Fruit fly (Drosophila melanogaster) whole organism, embryonic: ENCODE data around the gene CG31431.

ENCODE experiments used
- ATbp ChIP-seq: fragments of 200-800 bp; sonication (Bioruptor generic); optimal IDR thresholded peaks from 2 replicates; lab custom pipeline; 2017; ENCODE audit warnings: missing biosample characterization, mild to moderate bottlenecking, missing genetic modification characterization, missing genetic modification reagents
- Adf1 ChIP-seq: fragments of 200-800 bp; sonication (Bioruptor generic); IDR thresholded peaks from 2 replicates; pipeline ENCODE4 v1.3.6; 2022; ENCODE audit warnings: missing biosample characterization, missing genetic modification characterization
- BtbVII ChIP-seq: fragments of 200-800 bp; sonication (Bioruptor generic); optimal IDR thresholded peaks from 3 replicates; lab custom pipeline; 2017; ENCODE audit warnings: missing biosample characterization, mild to moderate bottlenecking, missing genetic modification characterization
- CG11398 ChIP-seq: fragments of 200-800 bp; sonication (Bioruptor generic); optimal IDR thresholded peaks from 2 replicates; lab custom pipeline; 2016; ENCODE audit warnings: missing biosample characterization, missing genetic modification characterization
- CG11456 ChIP-seq: fragments of 200-800 bp; sonication (Bioruptor generic); IDR thresholded peaks from 3 replicates; pipeline ENCODE4 v1.3.6; 2022; ENCODE audit warnings: missing biosample characterization, missing genetic modification characterization
- CG12391 ChIP-seq: fragments of 200-800 bp; sonication (Bioruptor generic); optimal IDR thresholded peaks from 3 replicates; lab custom pipeline; 2018; ENCODE audit warnings: missing biosample characterization, mild to moderate bottlenecking, missing genetic modification characterization, moderate library complexity
- CG13424 ChIP-seq: fragments of 200-800 bp; sonication (Bioruptor generic); optimal IDR thresholded peaks from 2 replicates; lab custom pipeline; 2019; ENCODE audit warnings: missing biosample characterization, mild to moderate bottlenecking, missing genetic modification characterization, moderate library complexity
- CG14667 ChIP-seq: fragments of 200-800 bp; sonication (Bioruptor generic); IDR thresholded peaks from 2 replicates; pipeline ENCODE4 v1.3.6; 2022; ENCODE audit warnings: missing biosample characterization, missing genetic modification characterization
- CG14710 ChIP-seq: fragments of 200-800 bp; sonication (Bioruptor generic); optimal IDR thresholded peaks from 3 replicates; lab custom pipeline; 2019; ENCODE audit warnings: missing biosample characterization, mild to moderate bottlenecking, missing genetic modification characterization, moderate library complexity
- CG15514 ChIP-seq: fragments of 200-800 bp; sonication (Bioruptor generic); optimal IDR thresholded peaks from 3 replicates; lab custom pipeline; 2017; ENCODE audit warnings: missing biosample characterization, missing genetic modification characterization, mild to moderate bottlenecking, moderate library complexity, missing genetic modification reagents
- CG1602 ChIP-seq: fragments of 200-800 bp; sonication (Bioruptor generic); optimal IDR thresholded peaks from 3 replicates; lab custom pipeline; 2016; ENCODE audit warnings: missing biosample characterization, missing genetic modification characterization
- CG2116 ChIP-seq: fragments of 200-800 bp; sonication (Bioruptor generic); optimal IDR thresholded peaks from 3 replicates; lab custom pipeline; 2018; ENCODE audit warnings: missing biosample characterization, mild to moderate bottlenecking, missing genetic modification characterization
- CG2712 ChIP-seq: fragments of 200-800 bp; optimal IDR thresholded peaks from 3 replicates; lab custom pipeline; 2019; ENCODE audit warnings: missing biosample characterization, mild to moderate bottlenecking, missing genetic modification characterization, moderate library complexity
- CG31441 ChIP-seq: fragments of 200-800 bp; sonication (Bioruptor generic); IDR thresholded peaks from 2 replicates; pipeline ENCODE4 v1.3.6; 2022; ENCODE audit warnings: missing biosample characterization, missing genetic modification characterization
- CG33213 ChIP-seq: fragments of 200-800 bp; sonication (Bioruptor generic); optimal IDR thresholded peaks from 3 replicates; lab custom pipeline; 2016; ENCODE audit warnings: missing biosample characterization, missing genetic modification characterization
- CG4360 ChIP-seq: fragments of 200-800 bp; sonication (Bioruptor generic); IDR thresholded peaks from 2 replicates; pipeline ENCODE4 v1.3.6; 2022; ENCODE audit warnings: missing biosample characterization, missing genetic modification characterization
- CG4617 ChIP-seq: fragments of 200-800 bp; sonication (Bioruptor generic); optimal IDR thresholded peaks from 3 replicates; lab custom pipeline; 2016; ENCODE audit warnings: missing biosample characterization, missing genetic modification characterization, borderline replicate concordance
- CG8089 ChIP-seq: fragments of 200-800 bp; sonication (Bioruptor generic); optimal IDR thresholded peaks from 3 replicates; lab custom pipeline; 2016; ENCODE audit warnings: missing biosample characterization, missing genetic modification characterization
- CG9817 ChIP-seq: fragments of 200-800 bp; sonication (Bioruptor generic); optimal IDR thresholded peaks from 2 replicates; lab custom pipeline; 2018; ENCODE audit warnings: missing biosample characterization, mild to moderate bottlenecking, missing genetic modification characterization, moderate library complexity
- CTCF ChIP-seq: fragments of 200-800 bp; sonication (Bioruptor generic); optimal IDR thresholded peaks from 2 replicates; lab custom pipeline; 2017; ENCODE audit warnings: missing biosample characterization, mild to moderate bottlenecking, missing genetic modification characterization, moderate library complexity
- D ChIP-seq, 2 experiments: fragments of 200-800 bp in 1 of 2; fragments of >200 bp in 1 of 2; sonication (Bioruptor generic) in 1 of 2; optimal IDR thresholded peaks; 2 replicates in 1 of 2; 3 replicates in 1 of 2; lab custom pipeline; 2017; ENCODE audit warnings: mild to moderate bottlenecking in 1 of 2, missing biosample characterization in 1 of 2, missing genetic modification characterization in 1 of 2, missing genetic modification reagents in 1 of 2
- Dek ChIP-seq: fragments of 200-800 bp; sonication (Bioruptor generic); optimal IDR thresholded peaks from 3 replicates; lab custom pipeline; 2019; ENCODE audit warnings: missing biosample characterization, mild to moderate bottlenecking, missing genetic modification characterization, moderate library complexity
- Doc2 ChIP-seq: fragments of 200-800 bp; sonication (Bioruptor generic); IDR thresholded peaks from 2 replicates; pipeline ENCODE4 v1.3.6; 2022; ENCODE audit warnings: missing biosample characterization, missing genetic modification characterization
- Dp ChIP-seq: fragments of 200-800 bp; sonication (Bioruptor generic); optimal IDR thresholded peaks from 2 replicates; lab custom pipeline; 2018; ENCODE audit warnings: missing biosample characterization, mild to moderate bottlenecking, missing genetic modification characterization, moderate library complexity
- E2f2 ChIP-seq: fragments of 200-800 bp; sonication (Bioruptor generic); IDR thresholded peaks from 2 replicates; pipeline ENCODE4 v1.3.6; 2022; ENCODE audit warnings: missing biosample characterization, missing genetic modification characterization
- Jarid2 ChIP-seq: fragments of 200-800 bp; sonication (Bioruptor generic); optimal IDR thresholded peaks from 3 replicates; lab custom pipeline; 2017; ENCODE audit warnings: mild to moderate bottlenecking, missing biosample characterization, missing genetic modification reagents, missing genetic modification characterization
- MESR4 ChIP-seq: fragments of 200-800 bp; sonication (Bioruptor generic); optimal IDR thresholded peaks from 2 replicates; lab custom pipeline; 2018; ENCODE audit warnings: missing biosample characterization, mild to moderate bottlenecking, missing genetic modification characterization, moderate library complexity
- Mes4 ChIP-seq: fragments of 200-800 bp; sonication (Bioruptor generic); optimal IDR thresholded peaks from 2 replicates; lab custom pipeline; 2016; ENCODE audit warnings: missing biosample characterization, missing genetic modification characterization
- NC2β ChIP-seq: fragments of 200-800 bp; sonication (Bioruptor generic); optimal IDR thresholded peaks from 2 replicates; lab custom pipeline; 2016; ENCODE audit warnings: missing biosample characterization, missing genetic modification characterization
- Oaz ChIP-seq: fragments of 200-800 bp; sonication (Bioruptor generic); IDR thresholded peaks from 2 replicates; pipeline ENCODE4 v1.3.6; 2022; ENCODE audit warnings: missing biosample characterization, missing genetic modification characterization
- Side ChIP-seq: fragments of 200-800 bp; sonication (Bioruptor generic); optimal IDR thresholded peaks from 2 replicates; lab custom pipeline; 2016; ENCODE audit warnings: missing biosample characterization, missing genetic modification characterization
- Sox100B ChIP-seq: fragments of 200-800 bp; sonication (Bioruptor generic); optimal IDR thresholded peaks from 3 replicates; lab custom pipeline; 2018; ENCODE audit warnings: missing biosample characterization, mild to moderate bottlenecking, missing genetic modification characterization
- Stat92E ChIP-seq, 3 experiments: fragments of >200 bp in 2 of 3; fragments of 200-800 bp in 1 of 3; sonication (Bioruptor generic) in 1 of 3; optimal IDR thresholded peaks; 2 replicates each; lab custom pipeline; 2017 to 2019; ENCODE audit warnings: missing biosample characterization in 3 of 3, missing genetic modification characterization in 3 of 3, mild to moderate bottlenecking in 1 of 3, moderate library complexity in 1 of 3
- chinmo ChIP-seq: fragments of 200-800 bp; sonication (Bioruptor generic); IDR thresholded peaks from 4 replicates; pipeline ENCODE4 v1.3.6; 2022; ENCODE audit warnings: missing biosample characterization, missing genetic modification characterization; ENCODE audit not compliant: partially characterized antibody
- crc ChIP-seq: fragments of 200-800 bp; sonication (Bioruptor generic); optimal IDR thresholded peaks from 2 replicates; lab custom pipeline; 2016; ENCODE audit warnings: missing biosample characterization, missing genetic modification characterization
- gem ChIP-seq: fragments of 200-800 bp; sonication (Bioruptor generic); optimal IDR thresholded peaks from 2 replicates; lab custom pipeline; 2019; ENCODE audit warnings: missing biosample characterization, mild to moderate bottlenecking, missing genetic modification characterization, moderate library complexity
- gsb-n ChIP-seq: fragments of 200-800 bp; sonication (Bioruptor generic); optimal IDR thresholded peaks from 3 replicates; lab custom pipeline; 2018; ENCODE audit warnings: missing biosample characterization, mild to moderate bottlenecking, missing genetic modification characterization
- ind ChIP-seq: fragments of 200-800 bp; sonication (Bioruptor generic); optimal IDR thresholded peaks from 3 replicates; lab custom pipeline; 2016; ENCODE audit warnings: missing biosample characterization, missing genetic modification characterization
- jumu ChIP-seq: fragments of 200-800 bp; sonication (Bioruptor generic); optimal IDR thresholded peaks from 3 replicates; lab custom pipeline; 2016; ENCODE audit warnings: missing biosample characterization, missing genetic modification characterization
- nom ChIP-seq: fragments of 200-800 bp; sonication (Bioruptor generic); optimal IDR thresholded peaks from 2 replicates; lab custom pipeline; 2017; ENCODE audit warnings: missing biosample characterization, missing genetic modification characterization, mild to moderate bottlenecking, moderate library complexity, missing genetic modification reagents
- org-1 ChIP-seq: fragments of 200-800 bp; sonication (Bioruptor generic); optimal IDR thresholded peaks from 2 replicates; lab custom pipeline; 2017; ENCODE audit warnings: missing biosample characterization, missing genetic modification characterization
- prd ChIP-seq, 3 experiments: fragments of >200 bp in 2 of 3; fragments of 200-800 bp in 1 of 3; sonication (Bioruptor generic) in 1 of 3; optimal IDR thresholded peaks in 2 of 3; IDR thresholded peaks in 1 of 3; 2 replicates in 2 of 3; 3 replicates in 1 of 3; pipeline versions ENCODE4 v1.3.6 to Lab custom; 2017 to 2022; ENCODE audit warnings: missing biosample characterization in 1 of 3, missing genetic modification characterization in 1 of 3
- sd ChIP-seq: fragments of 200-800 bp; sonication (Bioruptor generic); optimal IDR thresholded peaks from 3 replicates; lab custom pipeline; 2018; ENCODE audit warnings: missing biosample characterization, mild to moderate bottlenecking, missing genetic modification characterization, moderate library complexity
- slbo ChIP-seq: fragments of 200-800 bp; sonication (Bioruptor generic); IDR thresholded peaks from 2 replicates; pipeline ENCODE4 v1.3.6; 2022; ENCODE audit warnings: missing biosample characterization, missing genetic modification characterization
- stwl ChIP-seq: fragments of 200-800 bp; sonication (Bioruptor generic); optimal IDR thresholded peaks from 3 replicates; lab custom pipeline; 2018; ENCODE audit warnings: missing biosample characterization, mild to moderate bottlenecking, missing genetic modification characterization, moderate library complexity
- sug ChIP-seq: fragments of 200-800 bp; optimal IDR thresholded peaks from 2 replicates; lab custom pipeline; 2019; ENCODE audit warnings: missing biosample characterization, mild to moderate bottlenecking, missing genetic modification characterization, moderate library complexity
- tx ChIP-seq: fragments of 200-800 bp; sonication (Bioruptor generic); optimal IDR thresholded peaks from 2 replicates; lab custom pipeline; 2016; ENCODE audit warnings: missing biosample characterization, missing genetic modification characterization
- unc-4 ChIP-seq: fragments of 200-800 bp; sonication (Bioruptor generic); IDR thresholded peaks from 2 replicates; pipeline ENCODE4 v1.3.6; 2022; ENCODE audit warnings: missing biosample characterization, missing genetic modification characterization; ENCODE audit not compliant: partially characterized antibody
- z ChIP-seq: fragments of 200-800 bp; sonication (Bioruptor generic); IDR thresholded peaks from 3 replicates; pipeline ENCODE4 v1.3.6; 2022; ENCODE audit warnings: missing biosample characterization, missing genetic modification characterization
- zfh1 ChIP-seq: fragments of 200-800 bp; sonication (Bioruptor generic); IDR thresholded peaks from 3 replicates; pipeline ENCODE4 v1.3.6; 2022; ENCODE audit warnings: missing biosample characterization, missing genetic modification characterization

The CG31431 gene

dm6 chr3R:21822562-21822933 lies 47.9 kb upstream of the CG31431 start, which contains the start of gene CASK (continued):
- no peak for TF ChIP-seq Side (GFP tag; lab: Kevin White, UChicago)
- TF ChIP-seq gsb-n, result peak; percentile 22
- no peak for TF ChIP-seq CG14667 (GFP tag; lab: Robert Waterston, UW)
- no peak for TF ChIP-seq CTCF
- no peak for TF ChIP-seq CG11398 (GFP tag; lab: Kevin White, UChicago)
- TF ChIP-seq CG9817, result no peak
- no peak for TF ChIP-seq ATbp (GFP tag; lab: Kevin White, UChicago)
- TF ChIP-seq prd (optimal IDR thresholded peaks at IDR 0.05; lab: Kevin White, UChicago), result no peak
- TF ChIP-seq prd (GFP tag; IDR thresholded peaks at IDR 0.05; lab: Robert Waterston, UW), result 0 out of 3 replicates have a peak, but pooled peaks have one; percentile 19
- TF ChIP-seq CG1602, result no peak
- peak; percentile 43 for TF ChIP-seq Jarid2 (GFP tag; lab: Kevin White, UChicago)
- peak; percentile 24 for TF ChIP-seq sug (tag; lab: Kevin White, UChicago)
- peak; percentile 21; the same call in 1 of the 2 replicates for TF ChIP-seq unc-4 (GFP tag; lab: Robert Waterston, UW)
- TF ChIP-seq CG8089 (GFP tag; lab: Kevin White, UChicago), result no peak
- no peak for TF ChIP-seq CG11456 (GFP tag; lab: Robert Waterston, UW)
- no peak for TF ChIP-seq nom
- TF ChIP-seq slbo, result 0 out of 2 replicates have a peak, but pooled peaks have one; percentile 9
- no peak for TF ChIP-seq BtbVII (GFP tag; lab: Kevin White, UChicago)
- peak in 1 of 3 experiments; percentile 57 for TF ChIP-seq Stat92E (GFP tag; optimal IDR thresholded peaks at IDR 0.05; lab: Kevin White, UChicago)
- no peak for TF ChIP-seq chinmo (GFP tag; lab: Robert Waterston, UW)
- TF ChIP-seq z (GFP tag; lab: Robert Waterston, UW), result no peak
- peak; percentile 39 for TF ChIP-seq CG4617 (GFP tag; lab: Kevin White, UChicago)
- no peak for TF ChIP-seq jumu (GFP tag; lab: Kevin White, UChicago)
- TF ChIP-seq ind (GFP tag; lab: Kevin White, UChicago), result no peak
- TF ChIP-seq Oaz (GFP tag; lab: Robert Waterston, UW), result no peak
- peak; percentile 87 for TF ChIP-seq Dp (GFP tag; lab: Kevin White, UChicago)
- peak; percentile 29 for TF ChIP-seq gem (tag; lab: Kevin White, UChicago)
- TF ChIP-seq NC2β (GFP tag; lab: Kevin White, UChicago), result peak; percentile 37
- peak; percentile 30 for TF ChIP-seq CG12391 (tag; lab: Kevin White, UChicago)
- TF ChIP-seq Dek, result peak; percentile 17
- peak; percentile 90 for TF ChIP-seq E2f2
- TF ChIP-seq CG15514 (GFP tag; lab: Kevin White, UChicago), result peak; percentile 100
- TF ChIP-seq Adf1, result no peak
- peak; percentile 52 for TF ChIP-seq stwl (tag; lab: Kevin White, UChicago)
- TF ChIP-seq CG4360 (GFP tag; lab: Robert Waterston, UW), result no peak
- TF ChIP-seq crc, result no peak
- no peak for TF ChIP-seq tx (GFP tag; lab: Kevin White, UChicago)
- peak; percentile 40 for TF ChIP-seq CG14710 (tag; lab: Kevin White, UChicago)
- no peak for TF ChIP-seq D (optimal IDR thresholded peaks at IDR 0.05; lab: Kevin White, UChicago)
- TF ChIP-seq D (GFP tag; optimal IDR thresholded peaks at IDR 0.05; lab: Kevin White, UChicago), result no peak
- peak; percentile 49 for TF ChIP-seq CG33213 (GFP tag; lab: Kevin White, UChicago)
- TF ChIP-seq CG13424, result peak; percentile 15
- no peak for TF ChIP-seq Doc2 (GFP tag; lab: Robert Waterston, UW)
- no peak for TF ChIP-seq org-1 (GFP tag; lab: Kevin White, UChicago)
- TF ChIP-seq zfh1 (GFP tag; lab: Robert Waterston, UW), result no peak
- 0 out of 2 replicates have a peak, but pooled peaks have one; percentile 51 for TF ChIP-seq CG31441 (GFP tag; lab: Robert Waterston, UW)
- TF ChIP-seq CG2116 (GFP tag; lab: Kevin White, UChicago), result peak; percentile 5
- TF ChIP-seq Mes4 (GFP tag; lab: Kevin White, UChicago), result peak; percentile 46
- peak; percentile 79 for TF ChIP-seq MESR4 (GFP tag; lab: Kevin White, UChicago)
- TF ChIP-seq CG2712, result peak; percentile 14
- TF ChIP-seq sd (tag; lab: Kevin White, UChicago), result peak; percentile 63
- no peak for TF ChIP-seq Sox100B (GFP tag; lab: Kevin White, UChicago)
